Fruit fly (Drosophila melanogaster) whole organism, embryonic: ENCODE results near the gene CG4629.
A peak's percentile ranks its signal among the peaks of the same experiment; 100 is the strongest.

Experiments
- ATbp ChIP-seq: fragments of 200-800 bp; sonication (Bioruptor generic); optimal IDR thresholded peaks from 2 replicates; lab custom pipeline; 2017; ENCODE audit warnings: missing biosample characterization, mild to moderate bottlenecking, missing genetic modification characterization, missing genetic modification reagents
- BtbVII ChIP-seq: fragments of 200-800 bp; sonication (Bioruptor generic); optimal IDR thresholded peaks from 3 replicates; lab custom pipeline; 2017; ENCODE audit warnings: missing biosample characterization, mild to moderate bottlenecking, missing genetic modification characterization
- CG10431 ChIP-seq: fragments of 200-800 bp; sonication (Bioruptor generic); optimal IDR thresholded peaks from 3 replicates; lab custom pipeline; 2018; ENCODE audit warnings: missing biosample characterization, mild to moderate bottlenecking, missing genetic modification characterization
- CG11085 ChIP-seq: fragments of 200-800 bp; sonication (Bioruptor generic); IDR thresholded peaks from 2 replicates; pipeline ENCODE4 v1.3.6; 2022; ENCODE audit warnings: missing biosample characterization, missing genetic modification characterization
- CG13424 ChIP-seq: fragments of 200-800 bp; sonication (Bioruptor generic); optimal IDR thresholded peaks from 2 replicates; lab custom pipeline; 2019; ENCODE audit warnings: missing biosample characterization, mild to moderate bottlenecking, missing genetic modification characterization, moderate library complexity
- CG13894 ChIP-seq: fragments of 200-800 bp; sonication (Bioruptor generic); optimal IDR thresholded peaks from 3 replicates; lab custom pipeline; 2018; ENCODE audit warnings: missing biosample characterization, mild to moderate bottlenecking, missing genetic modification characterization, moderate library complexity
- CG1602 ChIP-seq: fragments of 200-800 bp; sonication (Bioruptor generic); optimal IDR thresholded peaks from 3 replicates; lab custom pipeline; 2016; ENCODE audit warnings: missing biosample characterization, missing genetic modification characterization
- CG17359 ChIP-seq: fragments of 200-800 bp; sonication (Bioruptor generic); optimal IDR thresholded peaks from 3 replicates; lab custom pipeline; 2018; ENCODE audit warnings: missing biosample characterization, mild to moderate bottlenecking, missing genetic modification characterization, moderate library complexity
- CG17568 ChIP-seq: fragments of 200-800 bp; sonication (Bioruptor generic); optimal IDR thresholded peaks from 2 replicates; lab custom pipeline; 2018; ENCODE audit warnings: missing biosample characterization, mild to moderate bottlenecking, missing genetic modification characterization, moderate library complexity
- CG18262 ChIP-seq: fragments of 200-800 bp; optimal IDR thresholded peaks from 3 replicates; lab custom pipeline; 2019; ENCODE audit warnings: missing biosample characterization, mild to moderate bottlenecking, missing genetic modification characterization, moderate library complexity
- CG18476 ChIP-seq: fragments of 200-800 bp; sonication (Bioruptor generic); optimal IDR thresholded peaks from 2 replicates; lab custom pipeline; 2016; ENCODE audit warnings: missing biosample characterization, mild to moderate bottlenecking, missing genetic modification characterization
- CG31365 ChIP-seq: fragments of 200-800 bp; sonication (Bioruptor generic); optimal IDR thresholded peaks from 2 replicates; lab custom pipeline; 2018; ENCODE audit warnings: missing biosample characterization, mild to moderate bottlenecking, missing genetic modification characterization
- CG32772 ChIP-seq: fragments of 200-800 bp; sonication (Bioruptor generic); IDR thresholded peaks from 2 replicates; pipeline ENCODE4 v1.3.6; 2022; ENCODE audit warnings: missing biosample characterization, missing genetic modification characterization
- CG3407 ChIP-seq: fragments of 200-800 bp; sonication (Bioruptor generic); optimal IDR thresholded peaks from 2 replicates; lab custom pipeline; 2018; ENCODE audit warnings: missing biosample characterization, mild to moderate bottlenecking, missing genetic modification characterization
- CG3726 ChIP-seq: fragments of 200-800 bp; sonication (Bioruptor generic); IDR thresholded peaks from 3 replicates; pipeline ENCODE4, ENCODE4 v1.3.6; 2022; ENCODE audit warnings: missing biosample characterization, missing genetic modification characterization
- CG6813 ChIP-seq: fragments of 200-800 bp; sonication (Bioruptor generic); optimal IDR thresholded peaks from 2 replicates; lab custom pipeline; 2017; ENCODE audit warnings: missing biosample characterization, missing genetic modification characterization, mild to moderate bottlenecking, moderate library complexity, missing genetic modification reagents
- CG6854 ChIP-seq: fragments of 200-800 bp; sonication (Bioruptor generic); optimal IDR thresholded peaks from 3 replicates; lab custom pipeline; 2017; ENCODE audit warnings: missing biosample characterization, mild to moderate bottlenecking, missing genetic modification characterization
- CG8290 ChIP-seq, 3 experiments: fragments of 200-800 bp; sonication (Bioruptor generic); optimal IDR thresholded peaks; 2 replicates each; lab custom pipeline; 2016 to 2019; ENCODE audit warnings: missing biosample characterization in 3 of 3, missing genetic modification characterization in 3 of 3, mild to moderate bottlenecking in 2 of 3, moderate library complexity in 1 of 3
- CG8359 ChIP-seq: fragments of 200-800 bp; sonication (Bioruptor generic); optimal IDR thresholded peaks from 2 replicates; lab custom pipeline; 2017; ENCODE audit warnings: missing biosample characterization, mild to moderate bottlenecking, missing genetic modification characterization, borderline replicate concordance
- Eip74EF ChIP-seq, 2 experiments: fragments of 200-800 bp in 1 of 2; fragments of >200 bp in 1 of 2; sonication (Bioruptor generic) in 1 of 2; optimal IDR thresholded peaks; 2 replicates each; lab custom pipeline; 2017 to 2019; ENCODE audit warnings: missing biosample characterization in 2 of 2, missing genetic modification characterization in 2 of 2, mild to moderate bottlenecking in 1 of 2, moderate library complexity in 1 of 2
- Fer3 ChIP-seq: fragments of 200-800 bp; sonication (Bioruptor generic); optimal IDR thresholded peaks from 2 replicates; lab custom pipeline; 2018; ENCODE audit warnings: missing biosample characterization, mild to moderate bottlenecking, missing genetic modification characterization, moderate library complexity
- HLH4C ChIP-seq: fragments of 200-800 bp; sonication (Bioruptor generic); IDR thresholded peaks from 3 replicates; pipeline ENCODE4 v1.3.6; 2022; ENCODE audit warnings: missing biosample characterization, missing genetic modification characterization; ENCODE audit not compliant: partially characterized antibody
- Jarid2 ChIP-seq: fragments of 200-800 bp; sonication (Bioruptor generic); optimal IDR thresholded peaks from 3 replicates; lab custom pipeline; 2017; ENCODE audit warnings: mild to moderate bottlenecking, missing biosample characterization, missing genetic modification reagents, missing genetic modification characterization
- Lhr ChIP-seq: fragments of 200-800 bp; sonication (Bioruptor generic); optimal IDR thresholded peaks from 3 replicates; lab custom pipeline; 2017; ENCODE audit warnings: mild to moderate bottlenecking, missing biosample characterization, missing genetic modification reagents, missing genetic modification characterization
- MTF-1 ChIP-seq: fragments of 200-800 bp; sonication (Bioruptor generic); optimal IDR thresholded peaks from 2 replicates; lab custom pipeline; 2018; ENCODE audit warnings: missing biosample characterization, mild to moderate bottlenecking, missing genetic modification characterization, borderline replicate concordance
- Max ChIP-seq: fragments of 200-800 bp; sonication (Bioruptor generic); optimal IDR thresholded peaks from 2 replicates; lab custom pipeline; 2016; ENCODE audit warnings: missing biosample characterization, mild to moderate bottlenecking, missing genetic modification characterization
- Oli ChIP-seq: fragments of 200-800 bp; sonication (Bioruptor generic); optimal IDR thresholded peaks from 2 replicates; lab custom pipeline; 2018; ENCODE audit warnings: missing biosample characterization, mild to moderate bottlenecking, missing genetic modification characterization, moderate library complexity
- Sox100B ChIP-seq: fragments of 200-800 bp; sonication (Bioruptor generic); optimal IDR thresholded peaks from 3 replicates; lab custom pipeline; 2018; ENCODE audit warnings: missing biosample characterization, mild to moderate bottlenecking, missing genetic modification characterization
- Sox102F ChIP-seq: fragments of 200-800 bp; sonication (Bioruptor generic); optimal IDR thresholded peaks from 2 replicates; lab custom pipeline; 2018; ENCODE audit warnings: missing biosample characterization, mild to moderate bottlenecking, missing genetic modification characterization, moderate library complexity
- Spps ChIP-seq: fragments of 200-800 bp; sonication (Bioruptor generic); optimal IDR thresholded peaks from 2 replicates; lab custom pipeline; 2018; ENCODE audit warnings: missing biosample characterization, mild to moderate bottlenecking, missing genetic modification characterization
- Sry-β ChIP-seq: fragments of 200-800 bp; sonication (Bioruptor generic); optimal IDR thresholded peaks from 2 replicates; lab custom pipeline; 2018; ENCODE audit warnings: missing biosample characterization, mild to moderate bottlenecking, missing genetic modification characterization, moderate library complexity
- al ChIP-seq: fragments of 200-800 bp; sonication (Bioruptor generic); IDR thresholded peaks from 2 replicates; pipeline ENCODE4 v1.3.6; 2022; ENCODE audit warnings: missing biosample characterization, missing genetic modification characterization
- ash1 ChIP-seq: fragments of 200-800 bp; sonication (Bioruptor generic); optimal IDR thresholded peaks from 2 replicates; lab custom pipeline; 2018; ENCODE audit warnings: missing biosample characterization, mild to moderate bottlenecking, missing genetic modification characterization
- caup ChIP-seq: fragments of 200-800 bp; sonication (Bioruptor generic); optimal IDR thresholded peaks from 3 replicates; lab custom pipeline; 2017; ENCODE audit warnings: missing biosample characterization, mild to moderate bottlenecking, missing genetic modification characterization, moderate library complexity; ENCODE audit not compliant: severe bottlenecking
- chinmo ChIP-seq: fragments of 200-800 bp; sonication (Bioruptor generic); IDR thresholded peaks from 4 replicates; pipeline ENCODE4 v1.3.6; 2022; ENCODE audit warnings: missing biosample characterization, missing genetic modification characterization; ENCODE audit not compliant: partially characterized antibody
- disco-r ChIP-seq: fragments of 200-800 bp; sonication (Bioruptor generic); optimal IDR thresholded peaks from 2 replicates; lab custom pipeline; 2016; ENCODE audit warnings: missing biosample characterization, missing genetic modification characterization
- gem ChIP-seq: fragments of 200-800 bp; sonication (Bioruptor generic); optimal IDR thresholded peaks from 2 replicates; lab custom pipeline; 2019; ENCODE audit warnings: missing biosample characterization, mild to moderate bottlenecking, missing genetic modification characterization, moderate library complexity
- grn ChIP-seq: fragments of 200-800 bp; sonication (Bioruptor generic); optimal IDR thresholded peaks from 3 replicates; lab custom pipeline; 2017; ENCODE audit warnings: missing biosample characterization, missing genetic modification characterization
- hb ChIP-seq: fragments of 200-800 bp; sonication (Bioruptor generic); IDR thresholded peaks from 3 replicates; pipeline ENCODE4 v1.3.6; 2022; ENCODE audit warnings: missing biosample characterization, missing genetic modification characterization; ENCODE audit not compliant: partially characterized antibody
- lola ChIP-seq, 3 experiments: fragments of >200 bp in 2 of 3; fragments of 200-800 bp in 1 of 3; sonication (Bioruptor generic) in 1 of 3; optimal IDR thresholded peaks; 2 replicates each; lab custom pipeline; 2017 to 2019; ENCODE audit warnings: missing biosample characterization in 3 of 3, missing genetic modification characterization in 3 of 3, mild to moderate bottlenecking in 1 of 3, moderate library complexity in 1 of 3
- nau ChIP-seq: fragments of 200-800 bp; sonication (Bioruptor generic); optimal IDR thresholded peaks from 3 replicates; lab custom pipeline; 2017; ENCODE audit warnings: missing biosample characterization, mild to moderate bottlenecking, missing genetic modification characterization, missing genetic modification reagents
- nerfin-1 ChIP-seq: fragments of 200-800 bp; sonication (Bioruptor generic); optimal IDR thresholded peaks from 3 replicates; lab custom pipeline; 2019; ENCODE audit warnings: missing biosample characterization, mild to moderate bottlenecking, missing genetic modification characterization, moderate library complexity
- nmo ChIP-seq: fragments of 200-800 bp; sonication (Bioruptor generic); optimal IDR thresholded peaks from 2 replicates; lab custom pipeline; 2018; ENCODE audit warnings: missing biosample characterization, mild to moderate bottlenecking, missing genetic modification characterization, moderate library complexity
- ranshi ChIP-seq: fragments of 200-800 bp; sonication (Bioruptor generic); IDR thresholded peaks from 2 replicates; pipeline ENCODE4 v1.3.6; 2022; ENCODE audit warnings: missing biosample characterization, missing genetic modification characterization
- ro ChIP-seq: fragments of 200-800 bp; sonication (Bioruptor generic); IDR thresholded peaks from 2 replicates; pipeline ENCODE4 v1.3.6; 2022; ENCODE audit warnings: missing biosample characterization, missing genetic modification characterization
- run ChIP-seq: fragments of 200-800 bp; sonication (Bioruptor generic); optimal IDR thresholded peaks from 3 replicates; lab custom pipeline; 2018; ENCODE audit warnings: missing biosample characterization, mild to moderate bottlenecking, missing genetic modification characterization

The CG4629 gene

dm6 chr2L:1123078-1123818 is 20.9 kb upstream of the CG4629 start (continued):
- TF ChIP-seq CG18476 (GFP tag; lab: Kevin White, UChicago): peak; percentile 29
- peak; percentile 66 for TF ChIP-seq MTF-1 (GFP tag; lab: Kevin White, UChicago)
- no peak for TF ChIP-seq hb (GFP tag; lab: Robert Waterston, UW)
- no peak for TF ChIP-seq CG32772 (GFP tag; lab: Robert Waterston, UW)
- peak; percentile 72 for TF ChIP-seq gem (tag; lab: Kevin White, UChicago)
- peak; percentile 30 for TF ChIP-seq Fer3 (tag; lab: Kevin White, UChicago)
- peak; percentile 1 for TF ChIP-seq CG31365 (tag; lab: Kevin White, UChicago)
- TF ChIP-seq Sry-β: no peak
- TF ChIP-seq disco-r (GFP tag; lab: Kevin White, UChicago): no peak
- peak; percentile 70 for TF ChIP-seq Sox102F
- peak; percentile 32 for TF ChIP-seq nmo (GFP tag; lab: Kevin White, UChicago)
- no peak for TF ChIP-seq CG8290 (GFP tag; optimal IDR thresholded peaks at IDR 0.05; lab: Kevin White, UChicago)
- peak in 1 of 2 experiments; percentile 53 for TF ChIP-seq CG8290 (tag; optimal IDR thresholded peaks at IDR 0.05; lab: Kevin White, UChicago)
- no peak for TF ChIP-seq ash1 (GFP tag; lab: Kevin White, UChicago)
- peak; percentile 74 for TF ChIP-seq CG6813
- peak; percentile 51 for TF ChIP-seq grn
- peak; percentile 33 for TF ChIP-seq CG10431 (GFP tag; lab: Kevin White, UChicago)
- peak; percentile 77 for TF ChIP-seq CG3407 (GFP tag; lab: Kevin White, UChicago)
- peak; percentile 19 for TF ChIP-seq caup (GFP tag; lab: Kevin White, UChicago)
- TF ChIP-seq CG13894: peak; percentile 34
- TF ChIP-seq CG17359 (tag; lab: Kevin White, UChicago): peak; percentile 74
- peak in 1 of 3 experiments; percentile 74 for TF ChIP-seq lola (GFP tag; optimal IDR thresholded peaks at IDR 0.05; lab: Kevin White, UChicago)
- peak; percentile 44 for TF ChIP-seq CG1602
- peak; percentile 33 for TF ChIP-seq BtbVII
- peak; percentile 34 for TF ChIP-seq CG13424 (tag; lab: Kevin White, UChicago)
- TF ChIP-seq Jarid2: peak; percentile 4
- no peak for TF ChIP-seq CG6854 (GFP tag; lab: Kevin White, UChicago)
- TF ChIP-seq ro: no peak
- TF ChIP-seq ATbp (GFP tag; lab: Kevin White, UChicago): peak; percentile 86
- peak in 1 of 2 experiments; percentile 74 for TF ChIP-seq Eip74EF (GFP tag; optimal IDR thresholded peaks at IDR 0.05; lab: Kevin White, UChicago)
- peak; percentile 56 for TF ChIP-seq CG17568
- no peak for TF ChIP-seq ranshi (GFP tag; lab: Robert Waterston, UW)
- no peak for TF ChIP-seq Oli (tag; lab: Kevin White, UChicago)
- 0 out of 3 replicates have a peak, but pooled peaks have one; percentile 14 for TF ChIP-seq CG3726 (GFP tag; lab: Robert Waterston, UW)
- TF ChIP-seq Lhr (GFP tag; lab: Kevin White, UChicago): peak; percentile 52
- no peak for TF ChIP-seq al
- no peak for TF ChIP-seq CG11085 (GFP tag; lab: Robert Waterston, UW)
- peak; percentile 68 for TF ChIP-seq nerfin-1 (tag; lab: Kevin White, UChicago)
- TF ChIP-seq HLH4C: no peak
- TF ChIP-seq run (tag; lab: Kevin White, UChicago): peak; percentile 5
- TF ChIP-seq nau (GFP tag; lab: Kevin White, UChicago): peak; percentile 50
- TF ChIP-seq Sox100B: peak; percentile 57
- peak; percentile 59 for TF ChIP-seq CG8359 (GFP tag; lab: Kevin White, UChicago)
- no peak for TF ChIP-seq chinmo (GFP tag; lab: Robert Waterston, UW)
- peak; percentile 48 for TF ChIP-seq Spps (tag; lab: Kevin White, UChicago)
- TF ChIP-seq CG18262: peak; percentile 68
- peak; percentile 47 for TF ChIP-seq Max (GFP tag; lab: Kevin White, UChicago)
